Fruit fly (Drosophila melanogaster): ENCODE results near the gene CG17261.

The CG17261 gene

dm6 chr2L:3009438-3009837, 32.9 kb upstream of the CG17261 start:
- TF ChIP-seq h (optimal IDR thresholded peaks at IDR 0.05) (no peak), ttk (optimal IDR thresholded peaks at IDR 0.05) (no peak), Sin3A (optimal IDR thresholded peaks at IDR 0.05) (no peak), psq (optimal IDR thresholded peaks at IDR 0.05) (no peak), insv (optimal IDR thresholded peaks at IDR 0.05) (no peak), Myc (optimal IDR thresholded peaks at IDR 0.05) (no peak)

dm6 chr2L:3011484-3011883, 30.9 kb upstream of the CG17261 start:
- TF ChIP-seq insv (optimal IDR thresholded peaks at IDR 0.05) = no peak
- no peak for TF ChIP-seq Myc (optimal IDR thresholded peaks at IDR 0.05)
- no peak for TF ChIP-seq ttk (optimal IDR thresholded peaks at IDR 0.05)
- TF ChIP-seq Sin3A (optimal IDR thresholded peaks at IDR 0.05) = no peak
- no peak for TF ChIP-seq h (optimal IDR thresholded peaks at IDR 0.05)
- TF ChIP-seq psq (optimal IDR thresholded peaks at IDR 0.05) = no peak

- TF ChIP-seq insv (optimal IDR thresholded peaks at IDR 0.05) = no peak
- no peak for TF ChIP-seq psq (optimal IDR thresholded peaks at IDR 0.05)
- TF ChIP-seq Myc (optimal IDR thresholded peaks at IDR 0.05) = no peak
- no peak for TF ChIP-seq Sin3A (optimal IDR thresholded peaks at IDR 0.05)
- no peak for TF ChIP-seq h (optimal IDR thresholded peaks at IDR 0.05)
- no peak for TF ChIP-seq ttk (optimal IDR thresholded peaks at IDR 0.05)
Observed at dm6 chr2L:3012780-3013179, 29.6 kb upstream of the CG17261 start.

- no peak for TF ChIP-seq insv (optimal IDR thresholded peaks at IDR 0.05)
- no peak for TF ChIP-seq Myc (optimal IDR thresholded peaks at IDR 0.05)
Observed at dm6 chr2L:3018212-3018611, 24.1 kb upstream of the CG17261 start, which contains the start of the genes CG17224 and CG17264. Gene CG17224, minus strand, starts transcription at chr2L:3018308. Gene CG17264, plus strand, starts transcription at chr2L:3018508.

- TF ChIP-seq insv (optimal IDR thresholded peaks at IDR 0.05) (no peak), Myc (optimal IDR thresholded peaks at IDR 0.05) (no peak), h (optimal IDR thresholded peaks at IDR 0.05) (no peak), psq (optimal IDR thresholded peaks at IDR 0.05) (no peak), Sin3A (optimal IDR thresholded peaks at IDR 0.05) (no peak), ttk (optimal IDR thresholded peaks at IDR 0.05) (no peak)
Observed at dm6 chr2L:3022986-3023385, 19.4 kb upstream of the CG17261 start, which contains the start of the genes alpha4GT1 and Prp40. Gene alpha4GT1, minus strand, starts transcription at chr2L:3023141. Gene Prp40, plus strand, starts transcription at chr2L:3023226.

- TF ChIP-seq h (optimal IDR thresholded peaks at IDR 0.05) (no peak), Myc (optimal IDR thresholded peaks at IDR 0.05) (no peak), Sin3A (optimal IDR thresholded peaks at IDR 0.05) (no peak), psq (optimal IDR thresholded peaks at IDR 0.05) (no peak), ttk (optimal IDR thresholded peaks at IDR 0.05) (no peak), insv (optimal IDR thresholded peaks at IDR 0.05) (no peak)
Observed at dm6 chr2L:3029012-3029411, 13.3 kb upstream of the CG17261 start, which contains the start of the genes Sf3b2 and CG17219. Gene Sf3b2, minus strand, starts transcription at chr2L:3029168. Gene CG17219, plus strand, starts transcription at chr2L:3029253.

dm6 chr2L:3030350-3030749, 12.0 kb upstream of the CG17261 start, which contains the start of gene GABPI:
Gene GABPI, plus strand, starts transcription at chr2L:3030539.
- TF ChIP-seq ttk (optimal IDR thresholded peaks at IDR 0.05) (no peak), Sin3A (optimal IDR thresholded peaks at IDR 0.05) (no peak), Myc (optimal IDR thresholded peaks at IDR 0.05) (no peak), insv (optimal IDR thresholded peaks at IDR 0.05) (no peak), h (optimal IDR thresholded peaks at IDR 0.05) (no peak), psq (optimal IDR thresholded peaks at IDR 0.05) (no peak)

- no peak for TF ChIP-seq ttk (optimal IDR thresholded peaks at IDR 0.05)
- no peak for TF ChIP-seq Myc (optimal IDR thresholded peaks at IDR 0.05)
- no peak for TF ChIP-seq insv (optimal IDR thresholded peaks at IDR 0.05)
- no peak for TF ChIP-seq h (optimal IDR thresholded peaks at IDR 0.05)
- no peak for TF ChIP-seq Sin3A (optimal IDR thresholded peaks at IDR 0.05)
- no peak for TF ChIP-seq psq (optimal IDR thresholded peaks at IDR 0.05)
Observed at dm6 chr2L:3034969-3035368, 7.4 kb upstream of the CG17261 start, which contains the start of gene CG17258. Gene CG17258, minus strand, starts transcription at chr2L:3035348.

dm6 chr2L:3037153-3037579, 5.2 kb upstream of the CG17261 start, which contains the start of the genes CG17260 and SerRS:
Gene CG17260, plus strand, starts transcription at chr2L:3037230.
Gene SerRS, minus strand, starts transcription at chr2L:3037403.
- TF ChIP-seq h (optimal IDR thresholded peaks at IDR 0.05) (no peak), psq (optimal IDR thresholded peaks at IDR 0.05) (no peak), ttk (optimal IDR thresholded peaks at IDR 0.05) (no peak), Sin3A (optimal IDR thresholded peaks at IDR 0.05) (no peak), insv (optimal IDR thresholded peaks at IDR 0.05) (no peak)

dm6 chr2L:3039774-3040173, 2.6 kb upstream of the CG17261 start, which contains the start of the genes cnir and CG17221:
Gene cnir, minus strand, starts transcription at chr2L:3039812.
Gene CG17221, plus strand, starts transcription at chr2L:3039976.
- TF ChIP-seq Sin3A (optimal IDR thresholded peaks at IDR 0.05) = no peak
- TF ChIP-seq Myc (optimal IDR thresholded peaks at IDR 0.05) = no peak
- no peak for TF ChIP-seq insv (optimal IDR thresholded peaks at IDR 0.05)
- no peak for TF ChIP-seq ttk (optimal IDR thresholded peaks at IDR 0.05)
- TF ChIP-seq psq (optimal IDR thresholded peaks at IDR 0.05) = no peak
- no peak for TF ChIP-seq h (optimal IDR thresholded peaks at IDR 0.05)

dm6 chr2L:3043647-3044046, 1.3 kb downstream of the CG17261 start, which contains the start of gene FASN2:
Gene FASN2, plus strand, starts transcription at chr2L:3043947.
- TF ChIP-seq ttk (optimal IDR thresholded peaks at IDR 0.05) (no peak), h (optimal IDR thresholded peaks at IDR 0.05) (no peak), Myc (optimal IDR thresholded peaks at IDR 0.05) (no peak), insv (optimal IDR thresholded peaks at IDR 0.05) (no peak), Sin3A (optimal IDR thresholded peaks at IDR 0.05) (no peak), psq (optimal IDR thresholded peaks at IDR 0.05) (no peak)

- TF ChIP-seq ttk (optimal IDR thresholded peaks at IDR 0.05) (no peak), h (optimal IDR thresholded peaks at IDR 0.05) (no peak), Sin3A (optimal IDR thresholded peaks at IDR 0.05) (no peak), psq (optimal IDR thresholded peaks at IDR 0.05) (no peak), Myc (optimal IDR thresholded peaks at IDR 0.05) (no peak), insv (optimal IDR thresholded peaks at IDR 0.05) (no peak)
Observed at dm6 chr2L:3044660-3045504, 2.5 kb downstream of the CG17261 start.

All from Kc167 (cell line).